Worm (Caenorhabditis elegans): ENCODE measurements around the gene enri-1.

enri-1 gene

DNA sequence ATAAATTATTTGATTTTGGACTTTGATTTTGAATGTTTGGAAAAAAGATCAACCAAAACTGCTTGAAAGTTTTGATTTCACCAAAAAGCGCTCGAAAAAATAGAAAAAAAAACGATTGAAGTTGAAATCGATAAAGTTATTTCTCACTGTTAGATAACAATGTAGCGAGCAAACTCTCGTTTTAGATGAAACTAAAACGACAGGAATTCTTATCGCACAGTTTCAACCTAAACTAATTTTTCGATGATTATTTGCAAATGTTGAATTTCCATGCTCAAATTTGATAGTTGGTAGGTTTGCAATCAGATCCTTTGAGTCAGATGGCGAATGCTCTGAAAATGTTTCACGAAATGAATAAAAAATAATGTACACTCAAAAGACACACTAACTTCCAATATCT lies 48.9 kb downstream of the enri-1 start:
- TF ChIP-seq ceh-34 (tag; optimal IDR thresholded peaks at IDR 0.05): no peak

DNA sequence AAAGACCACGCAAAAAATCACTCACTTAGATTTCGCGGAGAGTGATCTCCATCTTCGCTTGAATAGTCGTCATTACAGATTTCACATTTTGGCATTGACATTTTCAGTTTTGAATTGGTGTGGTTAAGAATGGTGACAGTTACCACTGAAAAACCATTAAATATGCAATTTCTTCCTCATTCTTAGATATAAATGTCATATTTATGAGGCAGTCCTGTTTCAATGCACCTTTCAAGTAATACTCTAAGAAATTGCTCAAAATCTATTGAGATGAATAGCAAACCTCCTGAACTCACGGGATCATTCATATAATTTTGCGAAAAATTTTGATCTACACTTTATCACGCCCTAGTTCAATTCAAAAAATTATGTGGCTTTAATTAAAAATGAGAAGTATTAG lies 49.4 kb downstream of the enri-1 start, which contains the start of gene K09F6.7:
TSS of gene K09F6.7 (minus strand) at position 101 of the 400 bp plus-strand sequence.
- TF ChIP-seq pha-2 (tag; optimal IDR thresholded peaks at IDR 0.05): no peak
- TF ChIP-seq ceh-14 (tag; optimal IDR thresholded peaks at IDR 0.05): no peak
- TF ChIP-seq pax-1 (tag; optimal IDR thresholded peaks at IDR 0.05): no peak
- no peak for TF ChIP-seq pat-9 (tag; optimal IDR thresholded peaks at IDR 0.05)
- TF ChIP-seq elt-4 (tag; optimal IDR thresholded peaks at IDR 0.05): no peak

DNA sequence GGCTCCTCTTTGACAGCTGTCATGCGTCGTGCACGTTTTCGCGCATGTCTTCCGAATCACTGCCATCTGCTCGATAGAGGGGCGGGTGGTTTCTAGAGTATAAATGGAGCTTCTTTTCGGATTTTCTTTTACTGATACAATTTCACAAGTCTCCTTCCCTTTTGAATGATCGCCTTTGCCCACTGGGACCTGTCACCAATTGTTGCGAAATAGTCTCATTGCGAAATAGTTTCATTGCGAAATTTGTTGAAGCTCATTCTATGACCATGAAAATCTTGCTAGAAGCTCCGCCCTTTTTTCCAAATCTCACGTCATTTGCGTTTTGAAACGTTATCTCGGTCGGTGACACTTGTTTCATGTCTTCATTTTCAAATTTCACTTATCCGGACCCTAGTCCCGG lies 52.0 kb downstream of the enri-1 start:
- TF ChIP-seq unc-55 (GFP tag; optimal IDR thresholded peaks at IDR 0.05): peak; percentile 87
- TF ChIP-seq ahr-1 (tag; optimal IDR thresholded peaks at IDR 0.05): no peak
- TF ChIP-seq unc-3 (GFP tag; conservative IDR thresholded peaks at IDR 0.05): no peak
- peak; percentile 50 for TF ChIP-seq unc-3 (tag; optimal IDR thresholded peaks at IDR 0.05)

DNA sequence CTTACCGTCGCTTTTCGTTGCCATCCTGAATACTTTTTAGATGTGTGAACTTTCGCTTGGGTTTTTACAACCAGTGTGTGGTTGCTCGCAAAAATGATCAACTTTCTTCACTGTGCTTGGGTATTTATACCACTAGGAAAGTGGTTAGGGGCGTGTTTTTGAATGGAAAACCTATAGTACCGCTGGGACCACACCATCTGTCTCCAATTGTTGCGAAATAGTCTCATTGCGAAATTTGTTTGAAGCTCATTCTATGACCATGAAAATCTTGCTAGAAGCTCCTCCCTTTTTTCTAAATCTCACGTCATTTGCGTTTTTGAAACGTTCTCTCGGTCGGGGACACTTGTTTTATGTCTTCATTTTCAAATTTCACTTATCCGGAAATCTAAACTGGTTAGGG lies 52.6 kb downstream of the enri-1 start, which contains the start of the genes K09F6.10 and K09F6.13:
TSS of gene K09F6.10 (minus strand) at position 86 of the 400 bp plus-strand sequence.
TSS of gene K09F6.13 (plus strand) at position 317 of the 400 bp plus-strand sequence.
- no peak for TF ChIP-seq sox-4 (tag; optimal IDR thresholded peaks at IDR 0.05)
- TF ChIP-seq dve-1 (tag; optimal IDR thresholded peaks at IDR 0.05): no peak
- TF ChIP-seq sdc-2 (tag; optimal IDR thresholded peaks at IDR 0.05): no peak
- no peak for TF ChIP-seq syd-9 (tag; optimal IDR thresholded peaks at IDR 0.05)
- no peak for TF ChIP-seq pax-1 (tag; optimal IDR thresholded peaks at IDR 0.05)
- TF ChIP-seq ref-2 (tag; optimal IDR thresholded peaks at IDR 0.05): no peak
- TF ChIP-seq ceh-14 (tag; optimal IDR thresholded peaks at IDR 0.05): no peak
- TF ChIP-seq ceh-48 (tag; optimal IDR thresholded peaks at IDR 0.05): no peak
- no peak for TF ChIP-seq pat-9 (tag; optimal IDR thresholded peaks at IDR 0.05)
- TF ChIP-seq dmd-4 (tag; optimal IDR thresholded peaks at IDR 0.05; ENCODE audit: borderline replicate concordance): no peak
- no peak for TF ChIP-seq unc-55 (GFP tag; optimal IDR thresholded peaks at IDR 0.05)

Data from whole organism, late embryonic.